Worm (Caenorhabditis elegans): ENCODE results near the gene snr-4.

ce11 chrV:11953621-11954020, 25.9 kb downstream of the snr-4 start:
- no peak for TF ChIP-seq egl-27 (tag; optimal IDR thresholded peaks at IDR 0.05)
- TF ChIP-seq mdl-1 (tag; optimal IDR thresholded peaks at IDR 0.05): no peak
- TF ChIP-seq lsy-2 (tag; optimal IDR thresholded peaks at IDR 0.05): no peak
- TF ChIP-seq lin-11 (tag; optimal IDR thresholded peaks at IDR 0.05): no peak
- TF ChIP-seq ama-1 (optimal IDR thresholded peaks at IDR 0.05): no peak
- TF ChIP-seq fos-1 (tag; optimal IDR thresholded peaks at IDR 0.05): no peak
- TF ChIP-seq ZK546.5 (tag; optimal IDR thresholded peaks at IDR 0.05): no peak
- no peak for TF ChIP-seq zag-1 (tag; optimal IDR thresholded peaks at IDR 0.05)
- TF ChIP-seq nhr-10 (tag; optimal IDR thresholded peaks at IDR 0.05): no peak
